Worm (Caenorhabditis elegans) whole organism, dauer: ENCODE measurements around the gene acp-7.

Experiments used
- unc-62 ChIP-seq: sonication (generic microtip); optimal IDR thresholded peaks from 2 replicates; lab custom pipeline; 2017; ENCODE audit warnings: missing biosample characterization, missing genetic modification reagents, missing genetic modification characterization

Gene acp-7

ce11 chrIV:6421183-6421635, 10.3 kb downstream of the acp-7 start, which contains the start of gene puf-11:
puf-11 (plus strand) TSS chrIV:6421585.
- TF ChIP-seq unc-62: no peak

- TF ChIP-seq unc-62: no peak
These were observed 12.4 kb downstream of the acp-7 start, which contains the start of the genes Y73B6BL.23 and htp-2 for ce11 chrIV:6419031-6419582. Y73B6BL.23 (minus strand) TSS chrIV:6419081. htp-2 (plus strand) TSS chrIV:6419522.

ce11 chrIV:6417612-6418011, 13.9 kb downstream of the acp-7 start:
- TF ChIP-seq unc-62: no peak

- no peak for TF ChIP-seq unc-62
These were observed 14.9 kb downstream of the acp-7 start, which contains the start of gene Y73B6BL.22 for ce11 chrIV:6416553-6416952. Y73B6BL.22 (minus strand) TSS chrIV:6416653.

- no peak for TF ChIP-seq unc-62
These were observed 16.3 kb downstream of the acp-7 start, which contains the start of gene exos-2 for ce11 chrIV:6415149-6415548. exos-2 (plus strand) TSS chrIV:6415478.

- TF ChIP-seq unc-62: no peak
These were observed 18.0 kb downstream of the acp-7 start, which contains the start of gene nlp-71 for ce11 chrIV:6413482-6413881. nlp-71 (minus strand) TSS chrIV:6413582.

- TF ChIP-seq unc-62: no peak
These were observed 26.6 kb downstream of the acp-7 start, which contains the start of gene srv-13 for ce11 chrIV:6404871-6405270. srv-13 (plus strand) TSS chrIV:6405171.

ce11 chrIV:6403399-6403798, 28.1 kb downstream of the acp-7 start:
- no peak for TF ChIP-seq unc-62

ce11 chrIV:6402386-6402905, 29.0 kb downstream of the acp-7 start, which contains the start of gene sfrp-1:
sfrp-1 (minus strand) TSS chrIV:6402436.
- no peak for TF ChIP-seq unc-62

- TF ChIP-seq unc-62: no peak
These were observed 36.3 kb downstream of the acp-7 start for ce11 chrIV:6395190-6395589.

ce11 chrIV:6393329-6393728, 38.2 kb downstream of the acp-7 start:
- TF ChIP-seq unc-62: no peak

- TF ChIP-seq unc-62: no peak
These were observed 39.9 kb downstream of the acp-7 start for ce11 chrIV:6391566-6391965.

- no peak for TF ChIP-seq unc-62
These were observed 42.9 kb downstream of the acp-7 start for ce11 chrIV:6388550-6388949.

- no peak for TF ChIP-seq unc-62
These were observed 46.5 kb downstream of the acp-7 start for ce11 chrIV:6385010-6385409.

ce11 chrIV:6383970-6384369, 47.5 kb downstream of the acp-7 start, which contains the start of gene shl-1:
shl-1 (minus strand) TSS chrIV:6384070.
- TF ChIP-seq unc-62: no peak

- TF ChIP-seq unc-62: no peak
These were observed 53.1 kb downstream of the acp-7 start for ce11 chrIV:6378398-6378797.
